Worm (Caenorhabditis elegans) whole organism, young adult: ENCODE results near the gene Y37E11AM.3.
A peak's percentile ranks its signal among the peaks of the same experiment; 100 is the strongest.

Experiments used
- B0019.2 ChIP-seq: fragments of 200-800 bp; sonication (Bioruptor generic); conservative IDR thresholded peaks from 2 replicates; pipeline ENCODE4 v1.3.6; 2022; ENCODE audit warnings: missing genetic modification reagents, missing genetic modification characterization, missing compliant biosample characterization
- F10E7.11 ChIP-seq: sonication (generic microtip); optimal IDR thresholded peaks from 2 replicates; lab custom pipeline; 2017; ENCODE audit warnings: mild to moderate bottlenecking, missing genetic modification characterization, moderate library complexity, missing compliant biosample characterization
- F39B2.1 ChIP-seq: fragments of 200-800 bp; sonication (Bioruptor generic); IDR thresholded peaks from 2 replicates; pipeline ENCODE4 v1.3.6; 2022; ENCODE audit warnings: missing genetic modification reagents, missing genetic modification characterization, missing compliant biosample characterization
- K11D2.4 ChIP-seq: fragments of 200-800 bp; sonication (Bioruptor generic); IDR thresholded peaks from 2 replicates; pipeline ENCODE4 v1.3.6; 2022; ENCODE audit warnings: missing genetic modification reagents, missing genetic modification characterization, missing compliant biosample characterization
- K12H6.12 ChIP-seq: fragments of 200-800 bp; sonication (Bioruptor generic); optimal IDR thresholded peaks from 2 replicates; lab custom pipeline; 2018; ENCODE audit warnings: mild to moderate bottlenecking, missing genetic modification characterization, missing compliant biosample characterization
- T07F8.4 ChIP-seq: sonication (generic microtip); optimal IDR thresholded peaks from 2 replicates; lab custom pipeline; 2016; ENCODE audit warnings: mild to moderate bottlenecking, missing genetic modification characterization, moderate library complexity, missing compliant biosample characterization
- T26A5.8 ChIP-seq: sonication (generic microtip); optimal IDR thresholded peaks from 2 replicates; lab custom pipeline; 2016; ENCODE audit warnings: missing genetic modification characterization, missing compliant biosample characterization
- Y79H2A.3 ChIP-seq: fragments of 200-800 bp; sonication (Bioruptor generic); conservative IDR thresholded peaks from 2 replicates; pipeline ENCODE4 v1.3.6; 2022; ENCODE audit warnings: missing genetic modification reagents, missing genetic modification characterization, missing compliant biosample characterization
- Y95B8A.8 ChIP-seq: fragments of 200-800 bp; sonication (Bioruptor generic); IDR thresholded peaks from 2 replicates; pipeline ENCODE4 v1.3.6; 2022; ENCODE audit warnings: missing genetic modification reagents, missing genetic modification characterization, missing compliant biosample characterization
- akir-1 ChIP-seq: fragments of 200-800 bp; sonication (Bioruptor generic); optimal IDR thresholded peaks from 2 replicates; lab custom pipeline; 2018; ENCODE audit warnings: mild to moderate bottlenecking, missing genetic modification characterization, moderate library complexity, missing compliant biosample characterization
- aptf-3 ChIP-seq: fragments of 200-800 bp; sonication (Bioruptor generic); IDR thresholded peaks from 2 replicates; pipeline ENCODE4 v1.3.6; 2022; ENCODE audit warnings: missing genetic modification characterization, missing compliant biosample characterization
- attf-5 ChIP-seq: fragments of 200-800 bp; sonication (Bioruptor generic); optimal IDR thresholded peaks from 2 replicates; lab custom pipeline; 2018; ENCODE audit warnings: mild to moderate bottlenecking, missing genetic modification characterization, missing compliant biosample characterization
- bed-1 ChIP-seq: fragments of 200-800 bp; sonication (Bioruptor generic); IDR thresholded peaks from 2 replicates; pipeline ENCODE4 v1.3.6; 2022; ENCODE audit warnings: missing genetic modification reagents, missing genetic modification characterization, missing compliant biosample characterization
- cebp-1 ChIP-seq, 2 experiments: fragments of 200-800 bp in 1 of 2; sonication (Bioruptor generic) in 1 of 2; sonication (generic microtip) in 1 of 2; IDR thresholded peaks in 1 of 2; optimal IDR thresholded peaks in 1 of 2; 2 replicates each; pipeline versions ENCODE4 v1.3.6 to Lab custom; 2017 to 2022; ENCODE audit warnings: missing compliant biosample characterization in 2 of 2, missing genetic modification characterization in 2 of 2, mild to moderate bottlenecking in 1 of 2, missing genetic modification reagents in 1 of 2, moderate library complexity in 1 of 2
- ceh-40 ChIP-seq: fragments of 200-800 bp; sonication (Bioruptor generic); IDR thresholded peaks from 2 replicates; pipeline ENCODE4 v1.3.6; 2022; ENCODE audit warnings: missing genetic modification characterization, missing compliant biosample characterization
- ceh-91 ChIP-seq: fragments of 200-800 bp; sonication (Bioruptor generic); IDR thresholded peaks from 2 replicates; pipeline ENCODE4 v1.3.6; 2022; ENCODE audit warnings: missing genetic modification reagents, missing genetic modification characterization, missing compliant biosample characterization
- dox-1 ChIP-seq: fragments of 200-800 bp; sonication (Bioruptor generic); IDR thresholded peaks from 2 replicates; pipeline ENCODE4 v1.3.6; 2022; ENCODE audit warnings: missing genetic modification reagents, missing genetic modification characterization, missing compliant biosample characterization
- efl-1 ChIP-seq: fragments of 150-350 bp; optimal IDR thresholded peaks from 2 replicates; lab custom pipeline; 2014; ENCODE audit warnings: missing biosample characterization, missing genetic modification reagents, missing genetic modification characterization
- ets-4 ChIP-seq: fragments of 200-800 bp; sonication (Bioruptor generic); optimal IDR thresholded peaks from 2 replicates; lab custom pipeline; 2018; ENCODE audit warnings: mild to moderate bottlenecking, missing genetic modification characterization, missing compliant biosample characterization
- gei-17 ChIP-seq: fragments of 200-800 bp; sonication (Bioruptor generic); optimal IDR thresholded peaks from 2 replicates; lab custom pipeline; 2018; ENCODE audit warnings: mild to moderate bottlenecking, missing genetic modification characterization, missing compliant biosample characterization
- hmg-1.2 ChIP-seq: fragments of 200-800 bp; sonication (Bioruptor generic); IDR thresholded peaks from 2 replicates; pipeline ENCODE4 v1.3.6; 2022; ENCODE audit warnings: missing genetic modification reagents, missing genetic modification characterization, missing compliant biosample characterization
- hsf-1 ChIP-seq: fragments of 200-800 bp; sonication (Bioruptor generic); IDR thresholded peaks from 2 replicates; pipeline ENCODE4 v1.3.6; 2022; ENCODE audit warnings: missing genetic modification reagents, missing genetic modification characterization, missing compliant biosample characterization
- let-607 ChIP-seq, 2 experiments: fragments of 200-800 bp in 1 of 2; sonication (Bioruptor generic) in 1 of 2; sonication (generic microtip) in 1 of 2; optimal IDR thresholded peaks; 2 replicates each; lab custom pipeline; 2016 to 2018; ENCODE audit warnings: mild to moderate bottlenecking in 2 of 2, missing compliant biosample characterization in 2 of 2, missing genetic modification characterization in 2 of 2, moderate library complexity in 2 of 2, missing genotype in 1 of 2
- lin-26 ChIP-seq: fragments of 200-800 bp; sonication (Bioruptor generic); IDR thresholded peaks from 2 replicates; pipeline ENCODE4 v1.3.6; 2022; ENCODE audit warnings: missing genetic modification reagents, missing genetic modification characterization, missing compliant biosample characterization
- lin-35 ChIP-seq, 3 experiments: fragments of 150-350 bp in 2 of 3; sonication (generic microtip) in 1 of 3; optimal IDR thresholded peaks; 2 replicates each; lab custom pipeline; 2014 to 2018; ENCODE audit warnings: missing biosample characterization in 3 of 3, missing genetic modification characterization in 3 of 3, missing genetic modification reagents in 3 of 3
- lin-40 ChIP-seq: sonication (generic microtip); optimal IDR thresholded peaks from 2 replicates; lab custom pipeline; 2016; ENCODE audit warnings: missing genetic modification characterization, mild to moderate bottlenecking, missing compliant biosample characterization, missing genotype, missing genetic modification reagents
- mcd-1 ChIP-seq: fragments of 200-800 bp; sonication (Bioruptor generic); IDR thresholded peaks from 2 replicates; pipeline ENCODE4 v1.3.6; 2022; ENCODE audit warnings: missing genetic modification reagents, missing genetic modification characterization, missing compliant biosample characterization
- mes-4 ChIP-seq: sonication (generic microtip); optimal IDR thresholded peaks from 2 replicates; lab custom pipeline; 2016; ENCODE audit warnings: missing genotype, missing genetic modification characterization, missing compliant biosample characterization
- nfya-2 ChIP-seq: fragments of 200-800 bp; sonication (Bioruptor generic); IDR thresholded peaks from 2 replicates; pipeline ENCODE4 v1.3.6; 2022; ENCODE audit warnings: missing genetic modification reagents, missing genetic modification characterization, missing compliant biosample characterization
- nhr-80 ChIP-seq: sonication (generic microtip); optimal IDR thresholded peaks from 2 replicates; lab custom pipeline; 2016; ENCODE audit warnings: missing genetic modification characterization, missing compliant biosample characterization
- pha-4 ChIP-seq: fragments of 150-350 bp; sonication (generic microtip); optimal IDR thresholded peaks from 2 replicates; lab custom pipeline; 2014; ENCODE audit warnings: missing biosample characterization, missing genetic modification reagents, missing genetic modification characterization
- rcor-1 ChIP-seq: fragments of 200-800 bp; sonication (Bioruptor generic); IDR thresholded peaks from 2 replicates; pipeline ENCODE4 v1.3.6; 2022; ENCODE audit warnings: missing genetic modification reagents, missing genetic modification characterization, missing compliant biosample characterization
- snpc-4 ChIP-seq, 5 experiments: fragments of 150-350 bp in 1 of 5; sonication (generic microtip) in 4 of 5; optimal IDR thresholded peaks; 2 replicates each; lab custom pipeline; 2014 to 2018; ENCODE audit warnings: missing genetic modification characterization in 5 of 5, missing biosample characterization in 3 of 5, antibody characterized with exemption in 2 of 5, mild to moderate bottlenecking in 2 of 5, missing compliant biosample characterization in 2 of 5, missing genotype in 2 of 5, moderate library complexity in 2 of 5, missing genetic modification reagents in 1 of 5
- somi-1 ChIP-seq: fragments of 200-800 bp; sonication (Bioruptor generic); optimal IDR thresholded peaks from 2 replicates; lab custom pipeline; 2018; ENCODE audit warnings: mild to moderate bottlenecking, missing genetic modification characterization, missing compliant biosample characterization
- zim-3 ChIP-seq: sonication (generic microtip); optimal IDR thresholded peaks from 2 replicates; lab custom pipeline; 2017; ENCODE audit warnings: mild to moderate bottlenecking, missing genetic modification characterization, moderate library complexity, missing compliant biosample characterization

Gene Y37E11AM.3

ce11 chrIV:3742426-3742839 lies 23.5 kb upstream of the Y37E11AM.3 start (continued):
- TF ChIP-seq zim-3 (tag; lab: Kevin White, UChicago) (no peak), lin-35 (GFP tag; optimal IDR thresholded peaks at IDR 0.05; lab: Kevin White, UChicago) (peak in 1 of 3 experiments; percentile 49), gei-17 (GFP tag; lab: Kevin White, UChicago) (peak; percentile 39), nfya-2 (no peak), rcor-1 (GFP tag; lab: Robert Waterston, UW) (peak; percentile 48), ets-4 (GFP tag; lab: Kevin White, UChicago) (peak; percentile 78), hsf-1 (GFP tag; lab: Robert Waterston, UW) (no peak), F10E7.11 (tag; lab: Kevin White, UChicago) (no peak), lin-26 (GFP tag; lab: Robert Waterston, UW) (peak; percentile 70), pha-4 (tag; lab: Kevin White, UChicago) (peak; percentile 9), somi-1 (GFP tag; lab: Kevin White, UChicago) (peak; percentile 72), efl-1 (GFP tag; lab: Kevin White, UChicago) (no peak)

- TF ChIP-seq snpc-4 (GFP tag; optimal IDR thresholded peaks at IDR 0.05; lab: Kevin White, UChicago), result no peak
- TF ChIP-seq snpc-4 (tag; optimal IDR thresholded peaks at IDR 0.05; lab: Kevin White, UChicago), result no peak
- TF ChIP-seq T07F8.4, result no peak
- TF ChIP-seq B0019.2 (GFP tag; lab: Robert Waterston, UW), result no peak
- no peak for TF ChIP-seq Y95B8A.8
- TF ChIP-seq hmg-1.2 (GFP tag; lab: Robert Waterston, UW), result no peak
- TF ChIP-seq rcor-1 (GFP tag; lab: Robert Waterston, UW), result no peak
- no peak for TF ChIP-seq ets-4 (GFP tag; lab: Kevin White, UChicago)
- no peak for TF ChIP-seq bed-1 (GFP tag; lab: Robert Waterston, UW)
- TF ChIP-seq Y79H2A.3 (GFP tag; lab: Robert Waterston, UW), result no peak
- no peak for TF ChIP-seq T26A5.8 (tag; lab: Kevin White, UChicago)
- TF ChIP-seq ceh-40 (GFP tag; lab: Robert Waterston, UW), result no peak
- no peak for TF ChIP-seq mes-4
Measured at ce11 chrIV:3741874-3742273, 22.9 kb upstream of the Y37E11AM.3 start.

- TF ChIP-seq aptf-3 (no peak), cebp-1 (GFP tag; IDR thresholded peaks at IDR 0.05; lab: Robert Waterston, UW) (no peak), cebp-1 (tag; optimal IDR thresholded peaks at IDR 0.05; lab: Kevin White, UChicago) (peak; percentile 25), dox-1 (GFP tag; lab: Robert Waterston, UW) (peak; percentile 32; the same call in 1 of the 2 replicates), nhr-80 (tag; lab: Kevin White, UChicago) (peak; percentile 72), lin-40 (tag; lab: Kevin White, UChicago) (peak; percentile 23), pha-4 (tag; lab: Kevin White, UChicago) (peak; percentile 91), lin-26 (GFP tag; lab: Robert Waterston, UW) (0 out of 2 replicates have a peak, but pooled peaks have one; percentile 22), K11D2.4 (GFP tag; lab: Robert Waterston, UW) (peak; percentile 51; the same call in 1 of the 2 replicates), F39B2.1 (no peak), ceh-91 (no peak), K12H6.12 (tag; lab: Kevin White, UChicago) (peak; percentile 10), mcd-1 (GFP tag; lab: Robert Waterston, UW) (peak; percentile 58), attf-5 (GFP tag; lab: Kevin White, UChicago) (peak; percentile 65), akir-1 (GFP tag; lab: Kevin White, UChicago) (no peak), let-607 (tag; optimal IDR thresholded peaks at IDR 0.05; lab: Kevin White, UChicago) (peak; percentile 6 to 7)
Measured at ce11 chrIV:3740830-3741477, 22.0 kb upstream of the Y37E11AM.3 start, which contains the start of gene nape-1. nape-1 (minus strand) TSS chrIV:3740880.
